Worm (Caenorhabditis elegans) whole organism, midembryonic: Measurements from ENCODE around the gene copb-1.

Source experiments
- T22C8.4 ChIP-seq: fragments of 200-800 bp; sonication (Bioruptor generic); IDR thresholded peaks from 2 replicates; pipeline ENCODE4 v1.3.6; 2022; ENCODE audit warnings: missing genetic modification characterization, missing compliant biosample characterization
- flt-1 ChIP-seq: fragments of 200-800 bp; sonication (Bioruptor generic); IDR thresholded peaks from 2 replicates; pipeline ENCODE4 v1.3.6; 2022; ENCODE audit warnings: missing genetic modification characterization, missing compliant biosample characterization
- klf-2 ChIP-seq: fragments of 200-800 bp; sonication (Bioruptor generic); conservative IDR thresholded peaks from 2 replicates; pipeline ENCODE4 v1.3.6; 2022; ENCODE audit warnings: missing genetic modification reagents, missing genetic modification characterization, missing compliant biosample characterization
- med-1 ChIP-seq: sonication (generic microtip); optimal IDR thresholded peaks from 2 replicates; lab custom pipeline; 2017; ENCODE audit warnings: missing genetic modification characterization, mild to moderate bottlenecking, missing compliant biosample characterization, antibody characterized with exemption, missing genetic modification reagents; ENCODE audit not compliant: insufficient read depth
- ref-1 ChIP-seq: fragments of 200-800 bp; sonication (Bioruptor generic); conservative IDR thresholded peaks from 2 replicates; pipeline ENCODE4 v1.3.6; 2022; ENCODE audit warnings: missing genetic modification reagents, missing genetic modification characterization, missing compliant biosample characterization
- ztf-23 ChIP-seq: fragments of 200-800 bp; sonication (Bioruptor generic); IDR thresholded peaks from 2 replicates; pipeline ENCODE4 v1.3.6; 2022; ENCODE audit warnings: missing genetic modification reagents, missing genetic modification characterization, missing compliant biosample characterization

- TF ChIP-seq ztf-23 (GFP tag; lab: Robert Waterston, UW) (no peak), ref-1 (GFP tag; lab: Robert Waterston, UW) (no peak), klf-2 (GFP tag; lab: Robert Waterston, UW) (no peak), flt-1 (GFP tag; lab: Robert Waterston, UW) (no peak), med-1 (GFP tag; lab: Kevin White, UChicago) (no peak), T22C8.4 (GFP tag; lab: Robert Waterston, UW) (no peak)
These were observed 24.4 kb upstream of the copb-1 start, which contains the start of gene lido-13 for ce11 chrII:3054221-3054620.
